Worm (Caenorhabditis elegans) whole organism, late embryonic: ENCODE results near the gene mig-13.
A peak's percentile ranks its signal among the peaks of the same experiment; 100 is the strongest.

Source experiments
- ahr-1 ChIP-seq: sonication (generic microtip); optimal IDR thresholded peaks from 2 replicates; lab custom pipeline; 2016; ENCODE audit warnings: missing genetic modification characterization, missing compliant biosample characterization
- ceh-18 ChIP-seq: sonication (generic microtip); optimal IDR thresholded peaks from 2 replicates; lab custom pipeline; 2016; ENCODE audit warnings: missing genetic modification characterization, missing compliant biosample characterization
- ceh-22 ChIP-seq: sonication (generic microtip); optimal IDR thresholded peaks from 2 replicates; lab custom pipeline; 2017; ENCODE audit warnings: missing biosample characterization, missing genetic modification characterization
- ceh-31 ChIP-seq: sonication (generic microtip); optimal IDR thresholded peaks from 2 replicates; lab custom pipeline; 2016; ENCODE audit warnings: missing genetic modification characterization, missing compliant biosample characterization
- che-1 ChIP-seq: sonication (generic microtip); optimal IDR thresholded peaks from 2 replicates; lab custom pipeline; 2016; ENCODE audit warnings: mild to moderate bottlenecking, missing genetic modification characterization, missing compliant biosample characterization
- dmd-4 ChIP-seq: sonication (generic microtip); optimal IDR thresholded peaks from 2 replicates; lab custom pipeline; 2016; ENCODE audit warnings: borderline replicate concordance, missing genetic modification characterization, missing compliant biosample characterization
- elt-2 ChIP-seq: sonication (generic microtip); optimal IDR thresholded peaks from 2 replicates; lab custom pipeline; 2016; ENCODE audit warnings: missing genetic modification reagents, missing genetic modification characterization, missing compliant biosample characterization
- elt-4 ChIP-seq: sonication (generic microtip); optimal IDR thresholded peaks from 2 replicates; lab custom pipeline; 2016; ENCODE audit warnings: missing genetic modification characterization, missing compliant biosample characterization
- hlh-6 ChIP-seq: sonication (generic microtip); optimal IDR thresholded peaks from 2 replicates; lab custom pipeline; 2016; ENCODE audit warnings: missing genotype, missing genetic modification characterization, missing compliant biosample characterization
- odd-2 ChIP-seq: sonication (generic microtip); optimal IDR thresholded peaks from 2 replicates; lab custom pipeline; 2017; ENCODE audit warnings: antibody characterized with exemption, mild to moderate bottlenecking, missing genetic modification characterization, missing compliant biosample characterization
- pha-4 ChIP-seq: fragments of 150-350 bp; optimal IDR thresholded peaks from 2 replicates; lab custom pipeline; 2018; ENCODE audit warnings: missing biosample characterization, missing genetic modification reagents, missing genetic modification characterization
- ref-2 ChIP-seq: sonication (generic microtip); optimal IDR thresholded peaks from 2 replicates; lab custom pipeline; 2016; ENCODE audit warnings: missing genetic modification characterization, missing compliant biosample characterization
- sox-2 ChIP-seq: fragments of 200-800 bp; sonication (Bioruptor generic); IDR thresholded peaks from 2 replicates; pipeline ENCODE4 v1.3.6; 2022; ENCODE audit warnings: missing genetic modification reagents, missing genetic modification characterization, missing compliant biosample characterization
- unc-86 ChIP-seq: sonication (generic microtip); optimal IDR thresholded peaks from 2 replicates; lab custom pipeline; 2016; ENCODE audit warnings: missing genetic modification characterization, missing compliant biosample characterization

mig-13 gene

ce11 chrX:4759718-4760117 lies 40.2 kb downstream of the mig-13 start:
- TF ChIP-seq odd-2 (tag; lab: Kevin White, UChicago) (no peak), ref-2 (tag; lab: Kevin White, UChicago) (peak; percentile 15), ceh-31 (tag; lab: Kevin White, UChicago) (peak; percentile 48), ceh-22 (no peak)

- TF ChIP-seq pha-4 (tag; lab: Kevin White, UChicago) (no peak), elt-4 (tag; lab: Kevin White, UChicago) (no peak), sox-2 (GFP tag; lab: Robert Waterston, UW) (no peak), unc-86 (no peak), ahr-1 (tag; lab: Kevin White, UChicago) (no peak), dmd-4 (tag; lab: Kevin White, UChicago) (no peak), odd-2 (tag; lab: Kevin White, UChicago) (no peak), ceh-18 (tag; lab: Kevin White, UChicago) (no peak)
Measured at ce11 chrX:4754725-4755124, 45.2 kb downstream of the mig-13 start, which contains the start of gene C39E6.2. C39E6.2 (minus strand) TSS chrX:4755118.

ce11 chrX:4749080-4749479 lies 50.8 kb downstream of the mig-13 start, which contains the start of gene lon-2:
lon-2 (minus strand) TSS chrX:4749083.
- TF ChIP-seq elt-2 (tag; lab: Kevin White, UChicago) (peak; percentile 65), che-1 (no peak), hlh-6 (tag; lab: Kevin White, UChicago) (no peak)
